Fruit fly (Drosophila melanogaster) whole organism, embryonic: Measurements from ENCODE around the gene CG18598.
A peak's percentile ranks its signal among the peaks of the same experiment; 100 is the strongest.

ENCODE experiments used
- Awh ChIP-seq: fragments of 200-800 bp; sonication (Bioruptor generic); IDR thresholded peaks from 2 replicates; pipeline ENCODE4, ENCODE4 v1.3.6; 2022; ENCODE audit warnings: missing biosample characterization, missing genetic modification characterization
- CG10462 ChIP-seq: fragments of 200-800 bp; sonication (Bioruptor generic); optimal IDR thresholded peaks from 2 replicates; lab custom pipeline; 2016; ENCODE audit warnings: missing biosample characterization, missing genetic modification characterization
- CG10543 ChIP-seq: fragments of 200-800 bp; sonication (Bioruptor generic); optimal IDR thresholded peaks from 3 replicates; lab custom pipeline; 2017; ENCODE audit warnings: missing biosample characterization, mild to moderate bottlenecking, missing genetic modification characterization, moderate library complexity
- CG11085 ChIP-seq: fragments of 200-800 bp; sonication (Bioruptor generic); IDR thresholded peaks from 2 replicates; pipeline ENCODE4 v1.3.6; 2022; ENCODE audit warnings: missing biosample characterization, missing genetic modification characterization
- CG12744 ChIP-seq: fragments of 200-800 bp; sonication (Bioruptor generic); optimal IDR thresholded peaks from 2 replicates; lab custom pipeline; 2016; ENCODE audit warnings: missing biosample characterization, missing genetic modification characterization
- CG13624 ChIP-seq: fragments of 200-800 bp; sonication (Bioruptor generic); optimal IDR thresholded peaks from 2 replicates; lab custom pipeline; 2016; ENCODE audit warnings: missing biosample characterization, missing genetic modification characterization
- CG14441 ChIP-seq: fragments of 200-800 bp; sonication (Bioruptor generic); IDR thresholded peaks from 2 replicates; pipeline ENCODE4 v1.3.6; 2022; ENCODE audit warnings: missing biosample characterization, missing genetic modification characterization
- CG14860 ChIP-seq: fragments of 200-800 bp; sonication (Bioruptor generic); IDR thresholded peaks from 3 replicates; pipeline ENCODE4 v1.3.6; 2022; ENCODE audit warnings: missing biosample characterization, missing genetic modification characterization; ENCODE audit not compliant: partially characterized antibody
- CG14965 ChIP-seq: fragments of 200-800 bp; sonication (Bioruptor generic); optimal IDR thresholded peaks from 2 replicates; lab custom pipeline; 2016; ENCODE audit warnings: missing biosample characterization, missing genetic modification characterization, borderline replicate concordance
- CG15514 ChIP-seq: fragments of 200-800 bp; sonication (Bioruptor generic); optimal IDR thresholded peaks from 3 replicates; lab custom pipeline; 2017; ENCODE audit warnings: missing biosample characterization, missing genetic modification characterization, mild to moderate bottlenecking, moderate library complexity, missing genetic modification reagents
- CG16863 ChIP-seq: fragments of 200-800 bp; sonication (Bioruptor generic); optimal IDR thresholded peaks from 3 replicates; lab custom pipeline; 2016; ENCODE audit warnings: missing biosample characterization, missing genetic modification characterization
- CG17186 ChIP-seq: fragments of 200-800 bp; sonication (Bioruptor generic); optimal IDR thresholded peaks from 3 replicates; lab custom pipeline; 2017; ENCODE audit warnings: missing biosample characterization, missing genetic modification reagents, missing genetic modification characterization
- CG17328 ChIP-seq: fragments of 200-800 bp; sonication (Bioruptor generic); IDR thresholded peaks from 2 replicates; pipeline ENCODE4 v1.3.6; 2022; ENCODE audit warnings: missing biosample characterization, missing genetic modification characterization
- CG2129 ChIP-seq: fragments of 200-800 bp; sonication (Bioruptor generic); IDR thresholded peaks from 2 replicates; pipeline ENCODE4 v1.3.6; 2022; ENCODE audit warnings: missing biosample characterization, missing genetic modification characterization; ENCODE audit not compliant: partially characterized antibody
- CG2889 ChIP-seq: fragments of 200-800 bp; sonication (Bioruptor generic); IDR thresholded peaks from 3 replicates; pipeline ENCODE4 v1.3.6; 2022; ENCODE audit warnings: missing biosample characterization, missing genetic modification characterization
- CG34224 ChIP-seq: fragments of 200-800 bp; sonication (Bioruptor generic); IDR thresholded peaks from 3 replicates; pipeline ENCODE4 v1.3.6; 2022; ENCODE audit warnings: missing biosample characterization, missing genetic modification characterization; ENCODE audit not compliant: partially characterized antibody
- CG34422 ChIP-seq: fragments of 200-800 bp; sonication (Bioruptor generic); IDR thresholded peaks from 3 replicates; pipeline ENCODE4 v1.3.6; 2022; ENCODE audit warnings: missing biosample characterization, missing genetic modification characterization
- CG43689 ChIP-seq: fragments of 200-800 bp; sonication (Bioruptor generic); IDR thresholded peaks from 2 replicates; pipeline ENCODE4 v1.3.6; 2022; ENCODE audit warnings: missing biosample characterization, missing genetic modification characterization
- CG6765 ChIP-seq: fragments of 200-800 bp; sonication (Bioruptor generic); optimal IDR thresholded peaks from 3 replicates; lab custom pipeline; 2017; ENCODE audit warnings: missing biosample characterization, mild to moderate bottlenecking, missing genetic modification characterization
- CG7963 ChIP-seq: fragments of 200-800 bp; sonication (Bioruptor generic); IDR thresholded peaks from 3 replicates; pipeline ENCODE4 v1.3.6; 2022; ENCODE audit warnings: missing biosample characterization, missing genetic modification characterization; ENCODE audit not compliant: partially characterized antibody
- CG8765 ChIP-seq: fragments of 200-800 bp; sonication (Bioruptor generic); IDR thresholded peaks from 2 replicates; pipeline ENCODE4 v1.3.6; 2022; ENCODE audit warnings: missing biosample characterization, missing genetic modification characterization
- E2f2 ChIP-seq: fragments of 200-800 bp; sonication (Bioruptor generic); IDR thresholded peaks from 2 replicates; pipeline ENCODE4 v1.3.6; 2022; ENCODE audit warnings: missing biosample characterization, missing genetic modification characterization
- Elba2 ChIP-seq: fragments of 200-800 bp; sonication (Bioruptor generic); optimal IDR thresholded peaks from 3 replicates; lab custom pipeline; 2016; ENCODE audit warnings: missing biosample characterization, missing genetic modification characterization
- Ets65A ChIP-seq: fragments of 200-800 bp; sonication (Bioruptor generic); peaks from one replicate; lab custom pipeline; 2016; ENCODE audit warnings: missing biosample characterization, missing genetic modification characterization
- HmgZ ChIP-seq: fragments of 200-800 bp; sonication (Bioruptor generic); optimal IDR thresholded peaks from 2 replicates; lab custom pipeline; 2018; ENCODE audit warnings: missing biosample characterization, mild to moderate bottlenecking, missing genetic modification characterization
- Hmr ChIP-seq: fragments of 200-800 bp; sonication (Bioruptor generic); optimal IDR thresholded peaks from 3 replicates; lab custom pipeline; 2017; ENCODE audit warnings: mild to moderate bottlenecking, missing biosample characterization, missing genetic modification reagents, missing genetic modification characterization
- MESR4 ChIP-seq: fragments of 200-800 bp; sonication (Bioruptor generic); optimal IDR thresholded peaks from 2 replicates; lab custom pipeline; 2018; ENCODE audit warnings: missing biosample characterization, mild to moderate bottlenecking, missing genetic modification characterization, moderate library complexity
- Optix ChIP-seq: fragments of 200-800 bp; sonication (Bioruptor generic); IDR thresholded peaks from 3 replicates; pipeline ENCODE4 v1.3.6; 2022; ENCODE audit warnings: missing biosample characterization, missing genetic modification characterization
- Stat92E ChIP-seq, 3 experiments: fragments of >200 bp in 2 of 3; fragments of 200-800 bp in 1 of 3; sonication (Bioruptor generic) in 1 of 3; optimal IDR thresholded peaks; 2 replicates each; lab custom pipeline; 2017 to 2019; ENCODE audit warnings: missing biosample characterization in 3 of 3, missing genetic modification characterization in 3 of 3, mild to moderate bottlenecking in 1 of 3, moderate library complexity in 1 of 3
- aop ChIP-seq: fragments of 200-800 bp; sonication (Bioruptor generic); IDR thresholded peaks from 2 replicates; pipeline ENCODE4 v1.3.6; 2022; ENCODE audit warnings: missing biosample characterization, missing genetic modification characterization
- ash1 ChIP-seq: fragments of 200-800 bp; sonication (Bioruptor generic); optimal IDR thresholded peaks from 2 replicates; lab custom pipeline; 2018; ENCODE audit warnings: missing biosample characterization, mild to moderate bottlenecking, missing genetic modification characterization
- bbx ChIP-seq: fragments of 200-800 bp; sonication (Bioruptor generic); IDR thresholded peaks from 2 replicates; pipeline ENCODE4 v1.3.6; 2022; ENCODE audit warnings: missing biosample characterization, missing genetic modification characterization; ENCODE audit not compliant: partially characterized antibody
- cad ChIP-seq: fragments of >200 bp; optimal IDR thresholded peaks from 2 replicates; lab custom pipeline; 2017; ENCODE audit warnings: missing biosample characterization, missing genetic modification characterization
- cas ChIP-seq: fragments of 200-800 bp; sonication (Bioruptor generic); IDR thresholded peaks from 2 replicates; pipeline ENCODE4 v1.3.6; 2022; ENCODE audit warnings: missing biosample characterization, missing genetic modification characterization
- caup ChIP-seq: fragments of 200-800 bp; sonication (Bioruptor generic); optimal IDR thresholded peaks from 3 replicates; lab custom pipeline; 2017; ENCODE audit warnings: missing biosample characterization, mild to moderate bottlenecking, missing genetic modification characterization, moderate library complexity; ENCODE audit not compliant: severe bottlenecking
- chinmo ChIP-seq: fragments of 200-800 bp; sonication (Bioruptor generic); IDR thresholded peaks from 4 replicates; pipeline ENCODE4 v1.3.6; 2022; ENCODE audit warnings: missing biosample characterization, missing genetic modification characterization; ENCODE audit not compliant: partially characterized antibody
- cwo ChIP-seq: fragments of 200-800 bp; sonication (Bioruptor generic); optimal IDR thresholded peaks from 3 replicates; lab custom pipeline; 2017; ENCODE audit warnings: missing biosample characterization, missing genetic modification characterization, mild to moderate bottlenecking, moderate library complexity, missing genetic modification reagents
- dysf ChIP-seq: fragments of 200-800 bp; sonication (Bioruptor generic); IDR thresholded peaks from 3 replicates; pipeline ENCODE4 v1.3.6; 2022; ENCODE audit warnings: missing biosample characterization, missing genetic modification characterization
- fd96Cb ChIP-seq: fragments of 200-800 bp; sonication (Bioruptor generic); optimal IDR thresholded peaks from 2 replicates; lab custom pipeline; 2018; ENCODE audit warnings: missing biosample characterization, mild to moderate bottlenecking, missing genetic modification characterization, moderate library complexity
- hbn ChIP-seq: fragments of 200-800 bp; sonication (Bioruptor generic); IDR thresholded peaks from 2 replicates; pipeline ENCODE4 v1.3.6; 2022; ENCODE audit warnings: missing biosample characterization, missing genetic modification characterization; ENCODE audit not compliant: partially characterized antibody
- jing ChIP-seq: fragments of 200-800 bp; sonication (Bioruptor generic); optimal IDR thresholded peaks from 2 replicates; lab custom pipeline; 2018; ENCODE audit warnings: missing biosample characterization, mild to moderate bottlenecking, missing genetic modification characterization
- onecut ChIP-seq: fragments of 200-800 bp; sonication (Bioruptor generic); IDR thresholded peaks from 2 replicates; pipeline ENCODE4 v1.3.6; 2022; ENCODE audit warnings: missing biosample characterization, missing genetic modification characterization
- row ChIP-seq: fragments of 200-800 bp; sonication (Bioruptor generic); IDR thresholded peaks from 3 replicates; pipeline ENCODE4 v1.3.6; 2022; ENCODE audit warnings: missing biosample characterization, missing genetic modification characterization
- sima ChIP-seq: fragments of 200-800 bp; sonication (Bioruptor generic); optimal IDR thresholded peaks from 2 replicates; lab custom pipeline; 2016; ENCODE audit warnings: missing biosample characterization, missing genetic modification characterization
- yki ChIP-seq: fragments of >200 bp; optimal IDR thresholded peaks from 3 replicates; lab custom pipeline; 2018

The CG18598 gene

dm6 chr3R:18255281-18255680, 4.4 kb downstream of the CG18598 start, which contains the start of the genes Ada2a, Polr2D, Tgs1 and moi (continued):
- TF ChIP-seq CG2129: peak; percentile 42; the same call in 1 of the 2 replicates
- TF ChIP-seq CG43689 (GFP tag; lab: Robert Waterston, UW): no peak
- no peak for TF ChIP-seq CG16863 (GFP tag; lab: Kevin White, UChicago)
- TF ChIP-seq CG14441: no peak
- TF ChIP-seq CG13624 (GFP tag; lab: Kevin White, UChicago): peak; percentile 33
- no peak for TF ChIP-seq row (GFP tag; lab: Robert Waterston, UW)
- TF ChIP-seq aop (GFP tag; lab: Robert Waterston, UW): no peak
- TF ChIP-seq cas (GFP tag; lab: Robert Waterston, UW): no peak
- TF ChIP-seq onecut (GFP tag; lab: Robert Waterston, UW): no peak
- no peak for TF ChIP-seq cad (GFP tag; lab: Kevin White, UChicago)
- TF ChIP-seq sima (GFP tag; lab: Kevin White, UChicago): no peak
- no peak for TF ChIP-seq CG10462 (GFP tag; lab: Kevin White, UChicago)
- TF ChIP-seq CG7963 (GFP tag; lab: Robert Waterston, UW): peak; percentile 46; the same call in 2 of the 3 replicates
- peak; percentile 67 for TF ChIP-seq CG14860 (GFP tag; lab: Robert Waterston, UW)
- no peak for TF ChIP-seq Awh (GFP tag; lab: Robert Waterston, UW)
- no peak for TF ChIP-seq CG17328
- peak; percentile 82 for TF ChIP-seq bbx
- TF ChIP-seq chinmo (GFP tag; lab: Robert Waterston, UW): 0 out of 4 replicates have a peak, but pooled peaks have one; percentile 73
- peak; percentile 9 for TF ChIP-seq CG17186
- no peak for TF ChIP-seq Stat92E (GFP tag; optimal IDR thresholded peaks at IDR 0.05; lab: Kevin White, UChicago)
- no peak for TF ChIP-seq caup (GFP tag; lab: Kevin White, UChicago)
- no peak for TF ChIP-seq Hmr (GFP tag; lab: Kevin White, UChicago)
- no peak for TF ChIP-seq CG2889 (GFP tag; lab: Robert Waterston, UW)
- TF ChIP-seq Optix (GFP tag; lab: Robert Waterston, UW): no peak
- TF ChIP-seq MESR4 (GFP tag; lab: Kevin White, UChicago): peak; percentile 78
- peak; percentile 73; the same call in 1 of the 3 replicates for TF ChIP-seq CG34422 (GFP tag; lab: Robert Waterston, UW)
- no peak for TF ChIP-seq Ets65A
- no peak for TF ChIP-seq CG14965 (GFP tag; lab: Kevin White, UChicago)
- TF ChIP-seq dysf (GFP tag; lab: Robert Waterston, UW): no peak
- peak; percentile 48 for TF ChIP-seq CG15514 (GFP tag; lab: Kevin White, UChicago)
- peak; percentile 79 for TF ChIP-seq E2f2 (GFP tag; lab: Robert Waterston, UW)
- TF ChIP-seq hbn (GFP tag; lab: Robert Waterston, UW): peak; percentile 72
- TF ChIP-seq HmgZ: peak; percentile 15
- TF ChIP-seq fd96Cb: no peak
- TF ChIP-seq jing (GFP tag; lab: Kevin White, UChicago): no peak
- TF ChIP-seq CG10543 (GFP tag; lab: Kevin White, UChicago): no peak
- no peak for TF ChIP-seq CG8765 (GFP tag; lab: Robert Waterston, UW)
- TF ChIP-seq cwo (GFP tag; lab: Kevin White, UChicago): no peak
- peak; percentile 85 for TF ChIP-seq CG34224 (GFP tag; lab: Robert Waterston, UW)
- TF ChIP-seq yki (lab: Kevin White, UChicago): no peak
- TF ChIP-seq ash1 (GFP tag; lab: Kevin White, UChicago): no peak
- TF ChIP-seq CG12744 (GFP tag; lab: Kevin White, UChicago): no peak
- peak; percentile 55 for TF ChIP-seq Elba2 (GFP tag; lab: Kevin White, UChicago)
- no peak for TF ChIP-seq CG6765 (GFP tag; lab: Kevin White, UChicago)
- TF ChIP-seq CG11085 (GFP tag; lab: Robert Waterston, UW): no peak
